Worm (Caenorhabditis elegans): ENCODE data around the gene col-153.

Gene col-153

ce11 chrV:10961448-10961870 lies 11.8 kb downstream of the col-153 start (continued):
- peak; percentile 38 for TF ChIP-seq attf-5 (GFP tag; optimal IDR thresholded peaks at IDR 0.05)
- TF ChIP-seq F39B2.1 (GFP tag; IDR thresholded peaks at IDR 0.05), result no peak
- no peak for TF ChIP-seq egl-18 (GFP tag; IDR thresholded peaks at IDR 0.05)
- no peak for TF ChIP-seq F57A8.1 (GFP tag; optimal IDR thresholded peaks at IDR 0.05)
- TF ChIP-seq him-1 (tag; optimal IDR thresholded peaks at IDR 0.05), result no peak
- TF ChIP-seq let-607 (tag; optimal IDR thresholded peaks at IDR 0.05), result no peak
- no peak for TF ChIP-seq attf-6 (GFP tag; IDR thresholded peaks at IDR 0.05)
- TF ChIP-seq lsy-27 (tag; optimal IDR thresholded peaks at IDR 0.05; ENCODE audit: borderline replicate concordance, insufficient read depth), result no peak
- no peak for TF ChIP-seq lsl-1 (GFP tag; optimal IDR thresholded peaks at IDR 0.05)
- TF ChIP-seq Y67H2A.10 (GFP tag; conservative IDR thresholded peaks at IDR 0.05), result no peak
- peak; percentile 44; the same call in 1 of the 2 replicates for TF ChIP-seq dox-1 (GFP tag; IDR thresholded peaks at IDR 0.05)
- TF ChIP-seq atf-7 (tag; optimal IDR thresholded peaks at IDR 0.05), result peak; percentile 48
- no peak for TF ChIP-seq ztf-26 (tag; optimal IDR thresholded peaks at IDR 0.05)
- no peak for TF ChIP-seq rpc-1 (optimal IDR thresholded peaks at IDR 0.05)
- TF ChIP-seq rpc-1 (tag; optimal IDR thresholded peaks at IDR 0.05), result no peak
- TF ChIP-seq madf-6 (GFP tag; IDR thresholded peaks at IDR 0.05), result 0 out of 2 replicates have a peak, but pooled peaks have one; percentile 12
- TF ChIP-seq nfyb-1 (GFP tag; IDR thresholded peaks at IDR 0.05), result peak; percentile 29; the same call in 1 of the 2 replicates
- TF ChIP-seq bed-1 (GFP tag; IDR thresholded peaks at IDR 0.05), result no peak
- TF ChIP-seq zim-3 (tag; optimal IDR thresholded peaks at IDR 0.05), result no peak
- no peak for TF ChIP-seq egrh-3 (GFP tag; IDR thresholded peaks at IDR 0.05)
- peak; percentile 26 for TF ChIP-seq ztf-3 (GFP tag; optimal IDR thresholded peaks at IDR 0.05)
- TF ChIP-seq dpl-1 (GFP tag; optimal IDR thresholded peaks at IDR 0.05), result no peak
- TF ChIP-seq ama-1 (optimal IDR thresholded peaks at IDR 0.05), result no peak
- no peak for TF ChIP-seq ama-1 (GFP tag; optimal IDR thresholded peaks at IDR 0.05)
- TF ChIP-seq hrde-1 (tag; optimal IDR thresholded peaks at IDR 0.05; ENCODE audit: borderline replicate concordance), result no peak
- TF ChIP-seq ccch-3 (GFP tag; optimal IDR thresholded peaks at IDR 0.05), result no peak
- peak; percentile 53; the same call in 1 of the 2 replicates for TF ChIP-seq hmg-1.2 (GFP tag; IDR thresholded peaks at IDR 0.05)
- TF ChIP-seq mes-4 (tag; optimal IDR thresholded peaks at IDR 0.05), result no peak
- TF ChIP-seq Y56A3A.18 (GFP tag; IDR thresholded peaks at IDR 0.05), result 0 out of 2 replicates have a peak, but pooled peaks have one; percentile 43
- TF ChIP-seq nfya-1 (tag; optimal IDR thresholded peaks at IDR 0.05; ENCODE audit: borderline replicate concordance, insufficient read depth), result no peak
- no peak for TF ChIP-seq D2030.7 (GFP tag; IDR thresholded peaks at IDR 0.05)
- no peak for TF ChIP-seq ztf-18 (tag; optimal IDR thresholded peaks at IDR 0.05)
- TF ChIP-seq B0336.3 (GFP tag; IDR thresholded peaks at IDR 0.05), result peak; percentile 36; the same call in 1 of the 2 replicates
- TF ChIP-seq Y53G8AR.9 (GFP tag; conservative IDR thresholded peaks at IDR 0.05), result no peak
- no peak for TF ChIP-seq cebp-2 (GFP tag; IDR thresholded peaks at IDR 0.05)
- no peak for TF ChIP-seq mxl-1 (tag; optimal IDR thresholded peaks at IDR 0.05)
- TF ChIP-seq pha-4 (tag; optimal IDR thresholded peaks at IDR 0.05), result no peak
- TF ChIP-seq K12H6.12 (tag; optimal IDR thresholded peaks at IDR 0.05), result peak; percentile 67
- no peak for TF ChIP-seq madf-8 (GFP tag; conservative IDR thresholded peaks at IDR 0.05)
- TF ChIP-seq hsf-1 (GFP tag; IDR thresholded peaks at IDR 0.05), result 0 out of 2 replicates have a peak, but pooled peaks have one; percentile 15
- no peak for TF ChIP-seq F49E8.2 (tag; optimal IDR thresholded peaks at IDR 0.05; ENCODE audit: insufficient read depth)
- peak; percentile 67 for TF ChIP-seq ceh-27 (GFP tag; optimal IDR thresholded peaks at IDR 0.05)
- TF ChIP-seq F22D6.2 (tag; optimal IDR thresholded peaks at IDR 0.05), result no peak
- no peak for TF ChIP-seq aptf-3 (GFP tag; IDR thresholded peaks at IDR 0.05)
- 0 out of 2 replicates have a peak, but pooled peaks have one; percentile 39 for TF ChIP-seq ekl-4 (GFP tag; IDR thresholded peaks at IDR 0.05)
- no peak for TF ChIP-seq ztf-28 (GFP tag; IDR thresholded peaks at IDR 0.05)
- TF ChIP-seq F55B11.4 (tag; optimal IDR thresholded peaks at IDR 0.05; ENCODE audit: borderline replicate concordance, insufficient read depth), result no peak
- no peak for TF ChIP-seq T26A5.8 (tag; optimal IDR thresholded peaks at IDR 0.05)
- TF ChIP-seq B0035.1 (tag; optimal IDR thresholded peaks at IDR 0.05), result no peak

Measured in whole organism, young adult.